Fruit fly (Drosophila melanogaster) whole organism, embryonic: ENCODE data around the gene CG10254.

Source experiments
- Adf1 ChIP-seq: fragments of 200-800 bp; sonication (Bioruptor generic); IDR thresholded peaks from 2 replicates; pipeline ENCODE4 v1.3.6; 2022; ENCODE audit warnings: missing biosample characterization, missing genetic modification characterization
- Aef1 ChIP-seq: fragments of 200-800 bp; sonication (Bioruptor generic); IDR thresholded peaks from 3 replicates; pipeline ENCODE4 v1.3.6; 2022; ENCODE audit warnings: missing biosample characterization, missing genetic modification characterization
- Bdp1 ChIP-seq: fragments of 200-800 bp; sonication (Bioruptor generic); optimal IDR thresholded peaks from 3 replicates; lab custom pipeline; 2016; ENCODE audit warnings: missing biosample characterization, missing genetic modification characterization
- C15 ChIP-seq: fragments of 200-800 bp; sonication (Bioruptor generic); IDR thresholded peaks from 3 replicates; pipeline ENCODE4 v1.3.6; 2022; ENCODE audit warnings: missing biosample characterization, missing genetic modification characterization
- CG10654 ChIP-seq: fragments of 200-800 bp; sonication (Bioruptor generic); optimal IDR thresholded peaks from 2 replicates; lab custom pipeline; 2016; ENCODE audit warnings: missing biosample characterization, missing genetic modification characterization
- CG10959 ChIP-seq: fragments of 200-800 bp; sonication (Bioruptor generic); IDR thresholded peaks from 2 replicates; pipeline ENCODE4 v1.3.6; 2022; ENCODE audit warnings: missing biosample characterization, missing genetic modification characterization
- CG11085 ChIP-seq: fragments of 200-800 bp; sonication (Bioruptor generic); IDR thresholded peaks from 2 replicates; pipeline ENCODE4 v1.3.6; 2022; ENCODE audit warnings: missing biosample characterization, missing genetic modification characterization
- CG11504 ChIP-seq: fragments of 200-800 bp; sonication (Bioruptor generic); optimal IDR thresholded peaks from 3 replicates; lab custom pipeline; 2019; ENCODE audit warnings: missing biosample characterization, mild to moderate bottlenecking, missing genetic modification characterization, moderate library complexity
- CG12236 ChIP-seq: fragments of 200-800 bp; sonication (Bioruptor generic); optimal IDR thresholded peaks from 2 replicates; lab custom pipeline; 2016; ENCODE audit warnings: missing biosample characterization, missing genetic modification characterization
- CG15011 ChIP-seq: fragments of 200-800 bp; sonication (Bioruptor generic); optimal IDR thresholded peaks from 3 replicates; lab custom pipeline; 2018; ENCODE audit warnings: missing biosample characterization, mild to moderate bottlenecking, missing genetic modification characterization
- CG1602 ChIP-seq: fragments of 200-800 bp; sonication (Bioruptor generic); optimal IDR thresholded peaks from 3 replicates; lab custom pipeline; 2016; ENCODE audit warnings: missing biosample characterization, missing genetic modification characterization
- CG2199 ChIP-seq: fragments of 200-800 bp; sonication (Bioruptor generic); IDR thresholded peaks from 3 replicates; pipeline ENCODE4 v1.3.6; 2022; ENCODE audit warnings: missing biosample characterization, missing genetic modification characterization
- CG31224 ChIP-seq: fragments of 200-800 bp; sonication (Bioruptor generic); IDR thresholded peaks from 2 replicates; pipeline ENCODE4 v1.3.6; 2022; ENCODE audit warnings: missing biosample characterization, missing genetic modification characterization
- CG31441 ChIP-seq: fragments of 200-800 bp; sonication (Bioruptor generic); IDR thresholded peaks from 2 replicates; pipeline ENCODE4 v1.3.6; 2022; ENCODE audit warnings: missing biosample characterization, missing genetic modification characterization
- CG3281 ChIP-seq: fragments of 200-800 bp; sonication (Bioruptor generic); optimal IDR thresholded peaks from 3 replicates; lab custom pipeline; 2017; ENCODE audit warnings: missing biosample characterization, mild to moderate bottlenecking, missing genetic modification characterization
- CG33213 ChIP-seq: fragments of 200-800 bp; sonication (Bioruptor generic); optimal IDR thresholded peaks from 3 replicates; lab custom pipeline; 2016; ENCODE audit warnings: missing biosample characterization, missing genetic modification characterization
- CG34376 ChIP-seq: fragments of 200-800 bp; sonication (Bioruptor generic); optimal IDR thresholded peaks from 2 replicates; lab custom pipeline; 2018; ENCODE audit warnings: missing biosample characterization, mild to moderate bottlenecking, missing genetic modification characterization
- CG34422 ChIP-seq: fragments of 200-800 bp; sonication (Bioruptor generic); IDR thresholded peaks from 3 replicates; pipeline ENCODE4 v1.3.6; 2022; ENCODE audit warnings: missing biosample characterization, missing genetic modification characterization
- CG3838 ChIP-seq: fragments of 200-800 bp; sonication (Bioruptor generic); optimal IDR thresholded peaks from 3 replicates; lab custom pipeline; 2016; ENCODE audit warnings: missing biosample characterization, missing genetic modification characterization
- CG42726 ChIP-seq: fragments of 200-800 bp; sonication (Bioruptor generic); IDR thresholded peaks from 2 replicates; pipeline ENCODE4 v1.3.6; 2022; ENCODE audit warnings: missing biosample characterization, missing genetic modification characterization; ENCODE audit not compliant: partially characterized antibody
- CG43689 ChIP-seq: fragments of 200-800 bp; sonication (Bioruptor generic); IDR thresholded peaks from 2 replicates; pipeline ENCODE4 v1.3.6; 2022; ENCODE audit warnings: missing biosample characterization, missing genetic modification characterization
- CG4617 ChIP-seq: fragments of 200-800 bp; sonication (Bioruptor generic); optimal IDR thresholded peaks from 3 replicates; lab custom pipeline; 2016; ENCODE audit warnings: missing biosample characterization, missing genetic modification characterization, borderline replicate concordance
- CG6765 ChIP-seq: fragments of 200-800 bp; sonication (Bioruptor generic); optimal IDR thresholded peaks from 3 replicates; lab custom pipeline; 2017; ENCODE audit warnings: missing biosample characterization, mild to moderate bottlenecking, missing genetic modification characterization
- CG7745 ChIP-seq: fragments of 200-800 bp; sonication (Bioruptor generic); optimal IDR thresholded peaks from 2 replicates; lab custom pipeline; 2018; ENCODE audit warnings: missing biosample characterization, mild to moderate bottlenecking, missing genetic modification characterization, moderate library complexity
- CG9437 ChIP-seq: fragments of 200-800 bp; sonication (Bioruptor generic); optimal IDR thresholded peaks from 2 replicates; lab custom pipeline; 2018; ENCODE audit warnings: missing biosample characterization, mild to moderate bottlenecking, missing genetic modification characterization
- Dref ChIP-seq: fragments of 200-800 bp; sonication (Bioruptor generic); IDR thresholded peaks from 2 replicates; pipeline ENCODE4 v1.3.6; 2022; ENCODE audit warnings: missing biosample characterization, missing genetic modification characterization
- ERR ChIP-seq: fragments of 200-800 bp; sonication (Bioruptor generic); optimal IDR thresholded peaks from 2 replicates; lab custom pipeline; 2016; ENCODE audit warnings: missing biosample characterization, missing genetic modification characterization
- Hmr ChIP-seq: fragments of 200-800 bp; sonication (Bioruptor generic); optimal IDR thresholded peaks from 3 replicates; lab custom pipeline; 2017; ENCODE audit warnings: mild to moderate bottlenecking, missing biosample characterization, missing genetic modification reagents, missing genetic modification characterization
- Hr3 ChIP-seq: fragments of 200-800 bp; sonication (Bioruptor generic); optimal IDR thresholded peaks from 3 replicates; lab custom pipeline; 2016; ENCODE audit warnings: missing biosample characterization, missing genetic modification characterization
- Jarid2 ChIP-seq: fragments of 200-800 bp; sonication (Bioruptor generic); optimal IDR thresholded peaks from 3 replicates; lab custom pipeline; 2017; ENCODE audit warnings: mild to moderate bottlenecking, missing biosample characterization, missing genetic modification reagents, missing genetic modification characterization
- Max ChIP-seq: fragments of 200-800 bp; sonication (Bioruptor generic); optimal IDR thresholded peaks from 2 replicates; lab custom pipeline; 2016; ENCODE audit warnings: missing biosample characterization, mild to moderate bottlenecking, missing genetic modification characterization
- Mes4 ChIP-seq: fragments of 200-800 bp; sonication (Bioruptor generic); optimal IDR thresholded peaks from 2 replicates; lab custom pipeline; 2016; ENCODE audit warnings: missing biosample characterization, missing genetic modification characterization
- PHDP ChIP-seq: fragments of 200-800 bp; sonication (Bioruptor generic); optimal IDR thresholded peaks from 3 replicates; lab custom pipeline; 2018; ENCODE audit warnings: missing biosample characterization, mild to moderate bottlenecking, missing genetic modification characterization, moderate library complexity
- Scr ChIP-seq: fragments of 200-800 bp; sonication (Bioruptor generic); IDR thresholded peaks from 2 replicates; pipeline ENCODE4 v1.3.6; 2022; ENCODE audit warnings: missing biosample characterization, missing genetic modification characterization; ENCODE audit not compliant: partially characterized antibody
- Sry-β ChIP-seq: fragments of 200-800 bp; sonication (Bioruptor generic); optimal IDR thresholded peaks from 2 replicates; lab custom pipeline; 2018; ENCODE audit warnings: missing biosample characterization, mild to moderate bottlenecking, missing genetic modification characterization, moderate library complexity
- Ssrp ChIP-seq: fragments of 200-800 bp; sonication (Bioruptor generic); optimal IDR thresholded peaks from 2 replicates; lab custom pipeline; 2018; ENCODE audit warnings: missing biosample characterization, mild to moderate bottlenecking, missing genetic modification characterization, moderate library complexity
- Stat92E ChIP-seq, 3 experiments: fragments of >200 bp in 2 of 3; fragments of 200-800 bp in 1 of 3; sonication (Bioruptor generic) in 1 of 3; optimal IDR thresholded peaks; 2 replicates each; lab custom pipeline; 2017 to 2019; ENCODE audit warnings: missing biosample characterization in 3 of 3, missing genetic modification characterization in 3 of 3, mild to moderate bottlenecking in 1 of 3, moderate library complexity in 1 of 3
- YL-1 ChIP-seq: fragments of 200-800 bp; sonication (Bioruptor generic); optimal IDR thresholded peaks from 3 replicates; lab custom pipeline; 2017; ENCODE audit warnings: missing biosample characterization, mild to moderate bottlenecking, missing genetic modification characterization
- chn ChIP-seq: fragments of 200-800 bp; sonication (Bioruptor generic); optimal IDR thresholded peaks from 2 replicates; lab custom pipeline; 2016; ENCODE audit warnings: missing biosample characterization, missing genetic modification characterization
- ftz-f1 ChIP-seq: fragments of 200-800 bp; sonication (Bioruptor generic); optimal IDR thresholded peaks from 2 replicates; lab custom pipeline; 2016; ENCODE audit warnings: missing biosample characterization, missing genetic modification characterization
- gem ChIP-seq: fragments of 200-800 bp; sonication (Bioruptor generic); optimal IDR thresholded peaks from 2 replicates; lab custom pipeline; 2019; ENCODE audit warnings: missing biosample characterization, mild to moderate bottlenecking, missing genetic modification characterization, moderate library complexity
- gfzf ChIP-seq: fragments of 200-800 bp; sonication (Bioruptor generic); optimal IDR thresholded peaks from 2 replicates; lab custom pipeline; 2016; ENCODE audit warnings: missing biosample characterization, mild to moderate bottlenecking, missing genetic modification characterization, moderate library complexity
- gsb-n ChIP-seq: fragments of 200-800 bp; sonication (Bioruptor generic); optimal IDR thresholded peaks from 3 replicates; lab custom pipeline; 2018; ENCODE audit warnings: missing biosample characterization, mild to moderate bottlenecking, missing genetic modification characterization
- kay ChIP-seq: fragments of 200-800 bp; sonication (Bioruptor generic); optimal IDR thresholded peaks from 2 replicates; lab custom pipeline; 2016; ENCODE audit warnings: missing biosample characterization, missing genetic modification characterization
- klu ChIP-seq: fragments of 200-800 bp; sonication (Bioruptor generic); IDR thresholded peaks from 2 replicates; pipeline ENCODE4 v1.3.6; 2022; ENCODE audit warnings: missing biosample characterization, missing genetic modification characterization
- nom ChIP-seq: fragments of 200-800 bp; sonication (Bioruptor generic); optimal IDR thresholded peaks from 2 replicates; lab custom pipeline; 2017; ENCODE audit warnings: missing biosample characterization, missing genetic modification characterization, mild to moderate bottlenecking, moderate library complexity, missing genetic modification reagents
- pho ChIP-seq: fragments of 200-800 bp; sonication (Bioruptor generic); optimal IDR thresholded peaks from 2 replicates; lab custom pipeline; 2016; ENCODE audit warnings: missing biosample characterization, missing genetic modification characterization
- sisA ChIP-seq: fragments of 200-800 bp; sonication (Bioruptor generic); IDR thresholded peaks from 2 replicates; pipeline ENCODE4 v1.3.6; 2022; ENCODE audit warnings: missing biosample characterization, missing genetic modification characterization
- unc-4 ChIP-seq: fragments of 200-800 bp; sonication (Bioruptor generic); IDR thresholded peaks from 2 replicates; pipeline ENCODE4 v1.3.6; 2022; ENCODE audit warnings: missing biosample characterization, missing genetic modification characterization; ENCODE audit not compliant: partially characterized antibody
- vnd ChIP-seq: fragments of 200-800 bp; sonication (Bioruptor generic); IDR thresholded peaks from 3 replicates; pipeline ENCODE4 v1.3.6; 2022; ENCODE audit warnings: missing biosample characterization, missing genetic modification characterization; ENCODE audit not compliant: partially characterized antibody

The CG10254 gene

DNA sequence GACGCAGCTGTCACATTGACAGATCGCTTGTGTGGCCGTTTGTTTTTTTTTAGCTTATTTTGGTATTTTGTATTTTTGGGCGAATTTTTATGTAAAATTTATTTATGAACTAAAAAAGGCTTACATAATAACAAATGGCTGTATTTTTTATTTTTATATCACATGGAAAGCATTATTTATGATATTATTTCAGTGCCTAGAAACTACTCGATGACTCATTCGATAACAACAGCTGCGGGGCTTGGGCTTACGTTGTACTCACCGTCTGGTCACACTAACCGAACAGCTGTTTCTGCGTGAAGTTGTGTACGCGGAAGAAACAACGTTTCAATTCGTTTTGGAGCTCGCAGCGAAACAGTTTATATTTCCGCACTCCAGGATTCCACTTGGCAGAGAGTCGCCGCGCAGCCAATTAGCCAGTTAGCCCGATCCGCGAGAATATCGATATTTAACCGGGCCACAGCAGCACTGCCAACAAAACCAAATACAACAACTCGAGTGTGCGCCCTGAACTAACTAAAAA is 38.3 kb upstream of the CG10254 start, which contains the start of the genes Hmgcr and Rpn9 (continued):
- TF ChIP-seq Hmr (GFP tag; lab: Kevin White, UChicago) (peak; percentile 55), chn (GFP tag; lab: Kevin White, UChicago) (no peak), Bdp1 (GFP tag; lab: Kevin White, UChicago) (peak; percentile 20), Ssrp (tag; lab: Kevin White, UChicago) (no peak), Aef1 (GFP tag; lab: Robert Waterston, UW) (no peak), CG3281 (GFP tag; lab: Kevin White, UChicago) (peak; percentile 2), gfzf (GFP tag; lab: Kevin White, UChicago) (peak; percentile 93), ftz-f1 (GFP tag; lab: Kevin White, UChicago) (no peak), Scr (GFP tag; lab: Robert Waterston, UW) (0 out of 2 replicates have a peak, but pooled peaks have one; percentile 24), Adf1 (GFP tag; lab: Robert Waterston, UW) (peak; percentile 44; the same call in 1 of the 2 replicates), ERR (peak; percentile 11), C15 (GFP tag; lab: Robert Waterston, UW) (no peak), gsb-n (tag; lab: Kevin White, UChicago) (peak; percentile 49), Dref (GFP tag; lab: Robert Waterston, UW) (no peak; the same call in 1 of the 2 replicates), CG31441 (GFP tag; lab: Robert Waterston, UW) (peak; percentile 42), CG15011 (GFP tag; lab: Kevin White, UChicago) (no peak), CG42726 (GFP tag; lab: Robert Waterston, UW) (peak; percentile 17; the same call in 1 of the 2 replicates), klu (GFP tag; lab: Robert Waterston, UW) (no peak), CG43689 (GFP tag; lab: Robert Waterston, UW) (no peak), CG9437 (GFP tag; lab: Kevin White, UChicago) (peak; percentile 58), Sry-β (GFP tag; lab: Kevin White, UChicago) (peak; percentile 10), Stat92E (GFP tag; optimal IDR thresholded peaks at IDR 0.05; lab: Kevin White, UChicago) (peak in 1 of 3 experiments; percentile 56), CG1602 (GFP tag; lab: Kevin White, UChicago) (no peak), CG33213 (GFP tag; lab: Kevin White, UChicago) (peak; percentile 15), CG12236 (GFP tag; lab: Kevin White, UChicago) (no peak), Mes4 (GFP tag; lab: Kevin White, UChicago) (peak; percentile 50), CG4617 (GFP tag; lab: Kevin White, UChicago) (peak; percentile 41), CG34422 (GFP tag; lab: Robert Waterston, UW) (peak; percentile 67; the same call in 1 of the 3 replicates), CG10654 (GFP tag; lab: Kevin White, UChicago) (no peak), CG11085 (no peak), CG3838 (no peak), CG2199 (GFP tag; lab: Robert Waterston, UW) (no peak), Max (GFP tag; lab: Kevin White, UChicago) (peak; percentile 6), Hr3 (GFP tag; lab: Kevin White, UChicago) (no peak), CG11504 (tag; lab: Kevin White, UChicago) (peak; percentile 51), kay (GFP tag; lab: Kevin White, UChicago) (peak; percentile 35), unc-4 (0 out of 2 replicates have a peak, but pooled peaks have one; percentile 44), PHDP (tag; lab: Kevin White, UChicago) (peak; percentile 47), YL-1 (peak; percentile 87), CG7745 (tag; lab: Kevin White, UChicago) (no peak), CG10959 (GFP tag; lab: Robert Waterston, UW) (no peak), CG31224 (GFP tag; lab: Robert Waterston, UW) (no peak), CG34376 (GFP tag; lab: Kevin White, UChicago) (peak; percentile 21), Jarid2 (GFP tag; lab: Kevin White, UChicago) (peak; percentile 86), pho (GFP tag; lab: Kevin White, UChicago) (no peak), nom (GFP tag; lab: Kevin White, UChicago) (peak; percentile 49), vnd (GFP tag; lab: Robert Waterston, UW) (no peak), CG6765 (GFP tag; lab: Kevin White, UChicago) (peak; percentile 15), sisA (GFP tag; lab: Robert Waterston, UW) (no peak), gem (peak; percentile 35)
